Worm (Caenorhabditis elegans) whole organism, midembryonic: Measurements from ENCODE around the gene rgs-7.

Experiments
- T22C8.4 ChIP-seq: fragments of 200-800 bp; sonication (Bioruptor generic); IDR thresholded peaks from 2 replicates; pipeline ENCODE4 v1.3.6; 2022; ENCODE audit warnings: missing genetic modification characterization, missing compliant biosample characterization
- cog-1 ChIP-seq: sonication (generic microtip); optimal IDR thresholded peaks from 2 replicates; lab custom pipeline; 2016; ENCODE audit warnings: missing genetic modification characterization, missing compliant biosample characterization
- flt-1 ChIP-seq: fragments of 200-800 bp; sonication (Bioruptor generic); IDR thresholded peaks from 2 replicates; pipeline ENCODE4 v1.3.6; 2022; ENCODE audit warnings: missing genetic modification characterization, missing compliant biosample characterization
- klf-2 ChIP-seq: fragments of 200-800 bp; sonication (Bioruptor generic); conservative IDR thresholded peaks from 2 replicates; pipeline ENCODE4 v1.3.6; 2022; ENCODE audit warnings: missing genetic modification reagents, missing genetic modification characterization, missing compliant biosample characterization
- med-1 ChIP-seq: sonication (generic microtip); optimal IDR thresholded peaks from 2 replicates; lab custom pipeline; 2017; ENCODE audit warnings: missing genetic modification characterization, mild to moderate bottlenecking, missing compliant biosample characterization, antibody characterized with exemption, missing genetic modification reagents; ENCODE audit not compliant: insufficient read depth
- ref-1 ChIP-seq: fragments of 200-800 bp; sonication (Bioruptor generic); conservative IDR thresholded peaks from 2 replicates; pipeline ENCODE4 v1.3.6; 2022; ENCODE audit warnings: missing genetic modification reagents, missing genetic modification characterization, missing compliant biosample characterization
- tab-1 ChIP-seq: fragments of 200-800 bp; sonication (Bioruptor generic); IDR thresholded peaks from 2 replicates; pipeline ENCODE4 v1.3.6; 2022; ENCODE audit warnings: missing genetic modification characterization, missing compliant biosample characterization
- ztf-23 ChIP-seq: fragments of 200-800 bp; sonication (Bioruptor generic); IDR thresholded peaks from 2 replicates; pipeline ENCODE4 v1.3.6; 2022; ENCODE audit warnings: missing genetic modification reagents, missing genetic modification characterization, missing compliant biosample characterization

ce11 chrX:3498953-3499352, 43.4 kb upstream of the rgs-7 start, which contains the start of gene C12D12.1:
- no peak for TF ChIP-seq cog-1
- TF ChIP-seq T22C8.4 (GFP tag; lab: Robert Waterston, UW): no peak
- no peak for TF ChIP-seq tab-1 (GFP tag; lab: Robert Waterston, UW)
- no peak for TF ChIP-seq flt-1 (GFP tag; lab: Robert Waterston, UW)
- no peak for TF ChIP-seq ztf-23 (GFP tag; lab: Robert Waterston, UW)
- TF ChIP-seq ref-1 (GFP tag; lab: Robert Waterston, UW): no peak
- no peak for TF ChIP-seq med-1 (GFP tag; lab: Kevin White, UChicago)
- no peak for TF ChIP-seq klf-2
